Fruit fly (Drosophila melanogaster): ENCODE data around the gene Sf3a1.

Gene Sf3a1

DNA sequence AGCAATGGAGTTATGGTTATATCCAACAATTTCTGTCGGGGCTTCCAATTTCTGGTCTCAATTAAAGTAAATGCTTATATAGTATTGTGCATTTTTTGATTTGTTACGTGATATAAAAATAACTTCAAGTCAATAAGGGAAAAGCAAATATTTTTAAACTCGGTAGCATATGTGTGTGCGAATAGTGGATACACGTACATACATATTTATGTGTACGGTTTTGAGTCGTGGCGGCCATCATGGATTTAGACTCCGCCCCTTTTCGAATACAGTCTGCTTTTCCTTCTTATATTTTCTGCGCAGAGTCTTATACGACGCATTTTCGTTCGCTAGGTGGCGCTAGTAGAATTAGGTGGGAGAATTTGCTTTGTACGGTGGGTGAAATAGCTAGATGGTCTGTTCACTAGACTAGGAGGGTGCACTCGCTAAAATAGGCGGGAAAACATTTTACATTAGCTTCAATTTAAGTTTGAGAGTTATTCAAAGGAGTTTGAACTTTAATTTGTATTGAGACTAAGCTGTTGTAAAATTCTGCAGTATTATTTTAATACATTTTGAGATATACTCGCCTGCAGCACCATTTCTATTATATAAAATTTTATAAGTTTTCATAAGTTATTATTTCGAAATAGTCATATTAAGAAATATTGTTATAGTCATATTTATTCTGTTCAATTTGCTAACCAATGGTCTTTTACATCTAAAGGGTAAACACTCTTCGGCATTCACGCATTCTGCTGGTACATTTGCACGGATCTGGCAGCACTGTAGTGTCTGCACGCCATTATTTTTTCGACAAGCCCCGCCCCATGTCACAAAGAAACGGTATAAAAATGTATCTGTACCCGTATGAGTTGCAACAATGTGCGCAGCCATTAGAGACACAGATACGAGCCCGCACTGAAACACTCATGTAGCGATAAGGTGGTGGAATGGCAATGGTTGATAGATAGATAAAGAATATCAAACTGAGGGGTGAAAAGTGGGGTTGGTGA, 32.5 kb downstream of the Sf3a1 start (continued):
- TF ChIP-seq salm (tag; optimal IDR thresholded peaks at IDR 0.05) (peak; percentile 38), CG4820 (GFP tag; optimal IDR thresholded peaks at IDR 0.05) (peak; percentile 48), cwo (GFP tag; optimal IDR thresholded peaks at IDR 0.05) (no peak), btn (GFP tag; optimal IDR thresholded peaks at IDR 0.05) (no peak), CG2678 (tag; optimal IDR thresholded peaks at IDR 0.05) (no peak), CTCF (GFP tag; optimal IDR thresholded peaks at IDR 0.05) (peak; percentile 97), CG6813 (GFP tag; optimal IDR thresholded peaks at IDR 0.05) (no peak), CG14050 (GFP tag; IDR thresholded peaks at IDR 0.05) (peak; percentile 31; the same call in 1 of the 3 replicates), pfk (GFP tag; optimal IDR thresholded peaks at IDR 0.05) (no peak), dmrt99B (tag; optimal IDR thresholded peaks at IDR 0.05) (no peak), slp2 (GFP tag; optimal IDR thresholded peaks at IDR 0.05) (no peak), CG6791 (GFP tag; IDR thresholded peaks at IDR 0.05; ENCODE audit: partially characterized antibody) (peak; percentile 37; the same call in 1 of the 3 replicates), HmgZ (tag; optimal IDR thresholded peaks at IDR 0.05) (peak; percentile 35), wor (GFP tag; IDR thresholded peaks at IDR 0.05) (no peak), CG13424 (tag; optimal IDR thresholded peaks at IDR 0.05) (peak; percentile 80), Ptx1 (GFP tag; IDR thresholded peaks at IDR 0.05) (peak; percentile 45), slbo (GFP tag; IDR thresholded peaks at IDR 0.05) (peak; percentile 80), Hmr (GFP tag; optimal IDR thresholded peaks at IDR 0.05) (no peak), CG7556 (GFP tag; optimal IDR thresholded peaks at IDR 0.05) (no peak), Dref (GFP tag; IDR thresholded peaks at IDR 0.05) (no peak), danr (GFP tag; IDR thresholded peaks at IDR 0.05) (no peak), Ets65A (GFP tag) (peak; percentile 92), zfh1 (GFP tag; IDR thresholded peaks at IDR 0.05) (no peak), Atf3 (GFP tag; optimal IDR thresholded peaks at IDR 0.05) (no peak), CG18764 (GFP tag; optimal IDR thresholded peaks at IDR 0.05) (peak; percentile 48), CrebB (tag; optimal IDR thresholded peaks at IDR 0.05) (peak; percentile 1), ara (GFP tag; IDR thresholded peaks at IDR 0.05) (no peak; the same call in 1 of the 2 replicates), ash1 (GFP tag; optimal IDR thresholded peaks at IDR 0.05) (no peak), br (optimal IDR thresholded peaks at IDR 0.05) (no peak), CG10274 (GFP tag; optimal IDR thresholded peaks at IDR 0.05) (no peak), Meics (GFP tag; optimal IDR thresholded peaks at IDR 0.05) (no peak), Doc3 (GFP tag; IDR thresholded peaks at IDR 0.05; ENCODE audit: partially characterized antibody) (no peak), Lpt (GFP tag; optimal IDR thresholded peaks at IDR 0.05) (no peak), cato (GFP tag; optimal IDR thresholded peaks at IDR 0.05; ENCODE audit: borderline replicate concordance) (peak; percentile 17), Hr78 (GFP tag; optimal IDR thresholded peaks at IDR 0.05) (no peak), ato (GFP tag; IDR thresholded peaks at IDR 0.05; ENCODE audit: partially characterized antibody) (no peak), CG33557 (GFP tag; optimal IDR thresholded peaks at IDR 0.05) (peak; percentile 43), CG9215 (GFP tag; IDR thresholded peaks at IDR 0.05) (peak; percentile 31; the same call in 1 of the 2 replicates), CG12391 (tag; optimal IDR thresholded peaks at IDR 0.05) (peak; percentile 84), CG2116 (GFP tag; optimal IDR thresholded peaks at IDR 0.05) (peak; percentile 33), kah (GFP tag; optimal IDR thresholded peaks at IDR 0.05) (no peak), CHES-1-like (GFP tag; optimal IDR thresholded peaks at IDR 0.05) (no peak), CG8478 (optimal IDR thresholded peaks at IDR 0.05) (no peak), MBD-R2 (GFP tag; IDR thresholded peaks at IDR 0.05) (peak; percentile 30; the same call in 1 of the 2 replicates), CG15514 (GFP tag; optimal IDR thresholded peaks at IDR 0.05) (peak; percentile 45), CG10462 (GFP tag; optimal IDR thresholded peaks at IDR 0.05) (peak; percentile 65), prd (optimal IDR thresholded peaks at IDR 0.05) (no peak), prd (GFP tag; IDR thresholded peaks at IDR 0.05) (peak; percentile 61), gt (GFP tag; IDR thresholded peaks at IDR 0.05) (no peak), CG12155 (GFP tag; optimal IDR thresholded peaks at IDR 0.05) (peak; percentile 54)
